Fruit fly (Drosophila melanogaster) whole organism, prepupa: ENCODE measurements around the gene cher.

Experiments used
- CG6854 ChIP-seq: fragments of 200-800 bp; sonication (Bioruptor generic); optimal IDR thresholded peaks from 2 replicates; lab custom pipeline; 2017; ENCODE audit warnings: missing biosample characterization, mild to moderate bottlenecking, missing genetic modification characterization
- Eip78C ChIP-seq: fragments of 200-800 bp; sonication (Bioruptor generic); peaks from one replicate; lab custom pipeline; 2016; ENCODE audit warnings: missing biosample characterization, missing genetic modification characterization
- Gug ChIP-seq: fragments of 200-800 bp; sonication (Bioruptor generic); IDR thresholded peaks from 2 replicates; pipeline ENCODE4 v1.3.6; 2022; ENCODE audit warnings: missing biosample characterization, missing genetic modification characterization
- eg ChIP-seq: fragments of 200-800 bp; sonication (Bioruptor generic); IDR thresholded peaks from 3 replicates; pipeline ENCODE4 v1.3.6; 2022; ENCODE audit warnings: missing biosample characterization, missing genetic modification characterization
- esn ChIP-seq: fragments of 200-800 bp; sonication (Bioruptor generic); optimal IDR thresholded peaks from 2 replicates; lab custom pipeline; 2016; ENCODE audit warnings: missing biosample characterization, mild to moderate bottlenecking, missing genetic modification characterization, moderate library complexity

DNA sequence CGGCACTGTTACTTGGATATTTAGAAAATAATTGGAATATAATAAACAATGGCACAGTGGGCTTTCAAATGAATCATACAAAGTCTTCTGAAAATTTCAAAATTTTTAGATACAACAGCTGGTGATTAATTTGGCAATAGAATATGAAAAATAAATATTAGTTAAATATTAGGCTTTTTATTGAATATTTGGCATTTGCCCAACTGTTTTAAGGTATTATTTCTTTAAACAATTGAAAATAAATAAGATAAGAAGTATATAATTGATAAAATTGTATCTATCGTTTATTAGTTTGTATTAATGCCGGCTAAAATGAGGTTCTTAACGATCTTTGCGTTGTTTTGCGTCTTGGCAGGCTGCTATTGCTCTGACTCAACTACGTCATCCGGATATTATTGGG, 1.0 kb downstream of the cher start, which contains the start of gene CG45079:
- TF ChIP-seq CG6854 (no peak), esn (GFP tag; lab: Kevin White, UChicago) (no peak), Gug (no peak), Eip78C (GFP tag; lab: Kevin White, UChicago) (no peak), eg (no peak)
